Fruit fly (Drosophila melanogaster) whole organism, prepupa: ENCODE measurements around the gene fon.

Experiments used
- Blimp-1 ChIP-seq: fragments of 200-800 bp; sonication (Bioruptor generic); optimal IDR thresholded peaks from 3 replicates; lab custom pipeline; 2017; ENCODE audit warnings: missing biosample characterization, missing genetic modification characterization, mild to moderate bottlenecking, moderate library complexity, missing genetic modification reagents
- CG10631 ChIP-seq: fragments of 200-800 bp; sonication (Bioruptor generic); optimal IDR thresholded peaks from 2 replicates; lab custom pipeline; 2016; ENCODE audit warnings: missing biosample characterization, missing genetic modification characterization
- CG10669 ChIP-seq: fragments of 200-800 bp; sonication (Bioruptor generic); optimal IDR thresholded peaks from 3 replicates; lab custom pipeline; 2018; ENCODE audit warnings: missing biosample characterization, mild to moderate bottlenecking, missing genetic modification characterization, moderate library complexity
- CG11762 ChIP-seq: fragments of 200-800 bp; sonication (Bioruptor generic); optimal IDR thresholded peaks from 3 replicates; lab custom pipeline; 2016; ENCODE audit warnings: missing biosample characterization, missing genetic modification characterization; ENCODE audit not compliant: insufficient read depth
- CG11902 ChIP-seq: fragments of 200-800 bp; sonication (Bioruptor generic); optimal IDR thresholded peaks from 3 replicates; lab custom pipeline; 2016; ENCODE audit warnings: missing biosample characterization, missing genetic modification characterization
- CG15336 ChIP-seq: fragments of 200-800 bp; sonication (Bioruptor generic); IDR thresholded peaks from 2 replicates; pipeline ENCODE4 v1.3.6; 2022; ENCODE audit warnings: missing biosample characterization, missing genetic modification characterization
- CG1621 ChIP-seq: fragments of 200-800 bp; sonication (Bioruptor generic); optimal IDR thresholded peaks from 3 replicates; lab custom pipeline; 2018; ENCODE audit warnings: missing biosample characterization, mild to moderate bottlenecking, missing genetic modification characterization
- CG16779 ChIP-seq: fragments of 200-800 bp; sonication (Bioruptor generic); optimal IDR thresholded peaks from 3 replicates; lab custom pipeline; 2017; ENCODE audit warnings: missing biosample characterization, mild to moderate bottlenecking, missing genetic modification characterization
- CG3032 ChIP-seq: fragments of 200-800 bp; optimal IDR thresholded peaks from 2 replicates; lab custom pipeline; 2019; ENCODE audit warnings: missing biosample characterization, mild to moderate bottlenecking, missing genetic modification characterization, moderate library complexity
- CG31627 ChIP-seq: fragments of 200-800 bp; sonication (Bioruptor generic); optimal IDR thresholded peaks from 3 replicates; lab custom pipeline; 2016; ENCODE audit warnings: missing biosample characterization, missing genetic modification characterization
- CG32006 ChIP-seq: fragments of 200-800 bp; sonication (Bioruptor generic); optimal IDR thresholded peaks from 3 replicates; lab custom pipeline; 2017; ENCODE audit warnings: missing biosample characterization, mild to moderate bottlenecking, missing genetic modification characterization
- CG34406 ChIP-seq: fragments of 200-800 bp; sonication (Bioruptor generic); optimal IDR thresholded peaks from 3 replicates; lab custom pipeline; 2016; ENCODE audit warnings: missing biosample characterization, missing genetic modification characterization
- CG3919 ChIP-seq: fragments of 200-800 bp; sonication (Bioruptor generic); optimal IDR thresholded peaks from 3 replicates; lab custom pipeline; 2016; ENCODE audit warnings: missing biosample characterization, missing genetic modification characterization
- CG4318 ChIP-seq: fragments of 200-800 bp; sonication (Bioruptor generic); optimal IDR thresholded peaks from 3 replicates; lab custom pipeline; 2017; ENCODE audit warnings: missing biosample characterization, mild to moderate bottlenecking, missing genetic modification characterization
- CG6163 ChIP-seq: fragments of 200-800 bp; sonication (Bioruptor generic); IDR thresholded peaks from 3 replicates; pipeline ENCODE4 v1.3.6; 2022; ENCODE audit warnings: missing biosample characterization, missing genetic modification characterization
- CG6276 ChIP-seq: fragments of 200-800 bp; sonication (Bioruptor generic); optimal IDR thresholded peaks from 2 replicates; lab custom pipeline; 2017; ENCODE audit warnings: missing biosample characterization, mild to moderate bottlenecking, missing genetic modification characterization
- CG6792 ChIP-seq: fragments of 200-800 bp; sonication (Bioruptor generic); optimal IDR thresholded peaks from 3 replicates; lab custom pipeline; 2016; ENCODE audit warnings: missing biosample characterization, missing genetic modification characterization
- CG6808 ChIP-seq: fragments of 200-800 bp; sonication (Bioruptor generic); optimal IDR thresholded peaks from 3 replicates; lab custom pipeline; 2017; ENCODE audit warnings: missing biosample characterization, missing genetic modification characterization, mild to moderate bottlenecking, moderate library complexity, missing genetic modification reagents
- CG6854 ChIP-seq: fragments of 200-800 bp; sonication (Bioruptor generic); optimal IDR thresholded peaks from 2 replicates; lab custom pipeline; 2017; ENCODE audit warnings: missing biosample characterization, mild to moderate bottlenecking, missing genetic modification characterization
- CG8119 ChIP-seq: fragments of 200-800 bp; sonication (Bioruptor generic); IDR thresholded peaks from 3 replicates; pipeline ENCODE4 v1.3.6; 2022; ENCODE audit warnings: missing biosample characterization, missing genetic modification characterization
- CG8319 ChIP-seq: fragments of 200-800 bp; sonication (Bioruptor generic); optimal IDR thresholded peaks from 3 replicates; lab custom pipeline; 2016; ENCODE audit warnings: missing biosample characterization, missing genetic modification characterization
- CG9139 ChIP-seq: fragments of 200-800 bp; sonication (Bioruptor generic); optimal IDR thresholded peaks from 3 replicates; lab custom pipeline; 2017; ENCODE audit warnings: missing biosample characterization, mild to moderate bottlenecking, missing genetic modification characterization
- Eip78C ChIP-seq: fragments of 200-800 bp; sonication (Bioruptor generic); peaks from one replicate; lab custom pipeline; 2016; ENCODE audit warnings: missing biosample characterization, missing genetic modification characterization
- Eip93F ChIP-seq: fragments of 200-800 bp; sonication (Bioruptor generic); optimal IDR thresholded peaks from 2 replicates; lab custom pipeline; 2016; ENCODE audit warnings: missing biosample characterization, mild to moderate bottlenecking, missing genetic modification characterization
- Ets21C ChIP-seq: fragments of 200-800 bp; sonication (Bioruptor generic); optimal IDR thresholded peaks from 3 replicates; lab custom pipeline; 2016; ENCODE audit warnings: missing biosample characterization, missing genetic modification characterization
- Hr38 ChIP-seq: sonication (Bioruptor generic); optimal IDR thresholded peaks from 2 replicates; lab custom pipeline; 2016; ENCODE audit warnings: missing biosample characterization, missing genetic modification characterization
- Hr39 ChIP-seq: fragments of 200-800 bp; sonication (Bioruptor generic); optimal IDR thresholded peaks from 2 replicates; lab custom pipeline; 2016; ENCODE audit warnings: missing biosample characterization, missing genetic modification characterization
- Hr4 ChIP-seq: fragments of 200-800 bp; sonication (Bioruptor generic); optimal IDR thresholded peaks from 3 replicates; lab custom pipeline; 2016; ENCODE audit warnings: missing biosample characterization, missing genetic modification characterization
- Met ChIP-seq: fragments of 200-800 bp; sonication (Bioruptor generic); optimal IDR thresholded peaks from 3 replicates; lab custom pipeline; 2016; ENCODE audit warnings: missing biosample characterization, missing genetic modification characterization
- OdsH ChIP-seq: fragments of 200-800 bp; sonication (Bioruptor generic); optimal IDR thresholded peaks from 3 replicates; lab custom pipeline; 2016; ENCODE audit warnings: missing biosample characterization, missing genetic modification characterization
- Smox ChIP-seq: fragments of 200-800 bp; sonication (Bioruptor generic); optimal IDR thresholded peaks from 3 replicates; lab custom pipeline; 2016; ENCODE audit warnings: missing biosample characterization, missing genetic modification characterization
- Sox15 ChIP-seq: fragments of 200-800 bp; sonication (Bioruptor generic); optimal IDR thresholded peaks from 3 replicates; lab custom pipeline; 2016; ENCODE audit warnings: missing biosample characterization, missing genetic modification characterization
- acj6 ChIP-seq: fragments of 200-800 bp; sonication (Bioruptor generic); optimal IDR thresholded peaks from 3 replicates; lab custom pipeline; 2016; ENCODE audit warnings: missing biosample characterization, missing genetic modification characterization
- cyc ChIP-seq: fragments of 200-800 bp; sonication (Bioruptor generic); optimal IDR thresholded peaks from 3 replicates; lab custom pipeline; 2016; ENCODE audit warnings: missing biosample characterization, missing genetic modification characterization
- dac ChIP-seq: fragments of 200-800 bp; sonication (Bioruptor generic); optimal IDR thresholded peaks from 2 replicates; lab custom pipeline; 2017; ENCODE audit warnings: missing biosample characterization, mild to moderate bottlenecking, missing genetic modification characterization
- esn ChIP-seq: fragments of 200-800 bp; sonication (Bioruptor generic); optimal IDR thresholded peaks from 2 replicates; lab custom pipeline; 2016; ENCODE audit warnings: missing biosample characterization, mild to moderate bottlenecking, missing genetic modification characterization, moderate library complexity
- fd59A ChIP-seq: fragments of 200-800 bp; sonication (Bioruptor generic); optimal IDR thresholded peaks from 2 replicates; lab custom pipeline; 2017; ENCODE audit warnings: missing biosample characterization, mild to moderate bottlenecking, missing genetic modification characterization, missing genetic modification reagents
- fkh ChIP-seq: fragments of 200-800 bp; sonication (Bioruptor generic); optimal IDR thresholded peaks from 3 replicates; lab custom pipeline; 2017; ENCODE audit warnings: missing biosample characterization, mild to moderate bottlenecking, missing genetic modification characterization, moderate library complexity
- lz ChIP-seq: fragments of 200-800 bp; sonication (Bioruptor generic); optimal IDR thresholded peaks from 3 replicates; lab custom pipeline; 2016; ENCODE audit warnings: missing biosample characterization, missing genetic modification characterization
- pdm3 ChIP-seq: fragments of 200-800 bp; sonication (Bioruptor generic); optimal IDR thresholded peaks from 3 replicates; lab custom pipeline; 2016; ENCODE audit warnings: missing biosample characterization, missing genetic modification characterization
- salr ChIP-seq, 2 experiments: fragments of 200-800 bp; sonication (Bioruptor generic); optimal IDR thresholded peaks; 3 replicates each; lab custom pipeline; 2016 to 2018; ENCODE audit warnings: missing biosample characterization in 2 of 2, missing genetic modification characterization in 2 of 2, mild to moderate bottlenecking in 1 of 2
- ss ChIP-seq, 2 experiments: fragments of 200-800 bp; sonication (Bioruptor generic); optimal IDR thresholded peaks; 2 replicates in 1 of 2; 3 replicates in 1 of 2; lab custom pipeline; 2017 to 2018; ENCODE audit warnings: mild to moderate bottlenecking in 2 of 2, missing biosample characterization in 2 of 2, missing genetic modification characterization in 2 of 2, moderate library complexity in 1 of 2
- svp ChIP-seq: fragments of 200-800 bp; sonication (Bioruptor generic); peaks from one replicate; lab custom pipeline; 2016; ENCODE audit warnings: missing biosample characterization, missing genetic modification characterization
- topi ChIP-seq: fragments of 200-800 bp; sonication (Bioruptor generic); optimal IDR thresholded peaks from 3 replicates; lab custom pipeline; 2016; ENCODE audit warnings: missing biosample characterization, missing genetic modification characterization
- vri ChIP-seq: fragments of 200-800 bp; sonication (Bioruptor generic); optimal IDR thresholded peaks from 3 replicates; lab custom pipeline; 2016; ENCODE audit warnings: missing biosample characterization, mild to moderate bottlenecking, missing genetic modification characterization

fon gene

DNA sequence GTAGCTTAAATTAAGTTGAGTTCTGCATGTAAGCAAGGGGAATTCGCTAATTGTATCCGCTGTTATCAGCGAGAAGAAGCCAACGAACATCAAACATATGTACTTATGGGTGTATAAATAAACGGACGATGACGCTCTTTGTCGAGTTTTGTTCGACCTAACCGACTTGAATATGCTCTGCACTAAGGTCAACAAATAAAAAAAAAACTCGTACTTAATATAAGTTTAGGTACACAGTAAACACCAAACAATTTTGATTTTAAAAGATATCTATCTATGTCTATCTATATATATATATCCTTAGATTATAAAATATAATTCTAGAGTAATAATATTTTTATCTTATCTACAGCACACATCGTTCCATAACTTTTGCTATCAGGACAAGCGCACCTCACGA lies 21.4 kb downstream of the fon start (continued):
- TF ChIP-seq cyc (GFP tag; lab: Kevin White, UChicago): peak; percentile 51
- no peak for TF ChIP-seq CG8319
- peak; percentile 55 for TF ChIP-seq topi (GFP tag; lab: Kevin White, UChicago)
- peak; percentile 20 for TF ChIP-seq CG1621 (tag; lab: Kevin White, UChicago)
- TF ChIP-seq CG31627: peak; percentile 38
- peak; percentile 57 for TF ChIP-seq CG10669 (GFP tag; lab: Kevin White, UChicago)
- no peak for TF ChIP-seq Hr38 (GFP tag; lab: Kevin White, UChicago)
- TF ChIP-seq svp (GFP tag; lab: Kevin White, UChicago): peak; percentile 89
- TF ChIP-seq dac (GFP tag; lab: Kevin White, UChicago): no peak
- TF ChIP-seq CG3919 (GFP tag; lab: Kevin White, UChicago): peak; percentile 65
- peak; percentile 67 for TF ChIP-seq CG10631 (GFP tag; lab: Kevin White, UChicago)
- TF ChIP-seq CG6276: peak; percentile 27
- peak; percentile 31 for TF ChIP-seq CG4318 (GFP tag; lab: Kevin White, UChicago)
- no peak for TF ChIP-seq Eip93F
- peak; percentile 69 for TF ChIP-seq CG34406 (GFP tag; lab: Kevin White, UChicago)
- peak; percentile 40 for TF ChIP-seq pdm3
- peak; percentile 54 for TF ChIP-seq fkh (GFP tag; lab: Kevin White, UChicago)
- TF ChIP-seq Sox15 (GFP tag; lab: Kevin White, UChicago): peak; percentile 41

DNA sequence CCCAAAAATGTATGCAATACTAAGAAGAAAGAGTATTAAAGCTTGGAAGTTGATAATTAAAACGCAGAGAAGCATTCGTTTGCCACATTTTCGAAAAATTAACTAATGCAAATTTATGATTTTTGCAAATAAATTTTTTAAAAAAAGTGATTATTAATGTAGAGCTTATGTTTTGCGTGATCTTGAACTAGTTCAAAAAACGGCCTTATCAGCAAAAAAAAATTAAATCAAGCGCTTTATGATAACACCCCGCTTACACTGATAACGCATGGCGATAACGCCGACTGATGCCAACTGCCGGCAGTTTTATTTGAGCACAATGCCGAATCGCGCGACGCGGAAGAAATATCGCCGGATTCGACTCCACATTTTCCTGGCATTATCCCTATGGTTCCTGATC lies 21.9 kb downstream of the fon start, which contains the start of gene CG13086:
TSS of gene CG13086 (plus strand) at position 301 of the 400 bp plus-strand sequence.
- no peak for TF ChIP-seq CG6854 (GFP tag; lab: Kevin White, UChicago)
- no peak for TF ChIP-seq CG31627
- no peak for TF ChIP-seq vri
- TF ChIP-seq fd59A (GFP tag; lab: Kevin White, UChicago): no peak
- no peak for TF ChIP-seq CG32006
- TF ChIP-seq lz (GFP tag; lab: Kevin White, UChicago): no peak
- no peak for TF ChIP-seq Blimp-1
- no peak for TF ChIP-seq cyc (GFP tag; lab: Kevin White, UChicago)
- TF ChIP-seq svp (GFP tag; lab: Kevin White, UChicago): no peak
- no peak for TF ChIP-seq CG6276
- no peak for TF ChIP-seq salr (GFP tag; optimal IDR thresholded peaks at IDR 0.05; lab: Kevin White, UChicago)
- no peak for TF ChIP-seq ss (GFP tag; optimal IDR thresholded peaks at IDR 0.05; lab: Kevin White, UChicago)
- TF ChIP-seq, all 60 proteins: peak for 0

DNA sequence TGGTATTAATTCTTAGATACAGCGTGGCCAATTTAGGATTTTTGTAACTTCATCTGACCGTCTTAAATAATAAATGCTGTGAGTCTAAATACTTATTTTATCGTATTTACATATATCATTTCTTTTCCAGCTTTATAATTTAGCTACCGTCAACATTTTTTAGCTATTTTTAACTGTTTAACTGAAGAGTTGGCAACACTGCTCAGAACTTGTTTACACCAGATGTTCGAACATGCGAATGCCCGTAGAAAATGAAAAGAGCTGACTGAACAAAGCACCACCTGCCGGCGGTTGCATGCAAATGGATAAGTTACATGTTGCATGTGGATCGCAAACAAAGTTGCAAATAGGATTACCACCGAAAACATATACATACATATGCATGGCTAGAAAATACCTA lies 22.5 kb downstream of the fon start:
- TF ChIP-seq CG1621 (tag; lab: Kevin White, UChicago) (peak; percentile 22), Eip93F (no peak), CG15336 (GFP tag; lab: Robert Waterston, UW) (no peak), CG6276 (no peak), Hr39 (no peak), CG11902 (no peak), Hr4 (GFP tag; lab: Kevin White, UChicago) (peak; percentile 11), OdsH (GFP tag; lab: Kevin White, UChicago) (no peak), CG16779 (tag; lab: Kevin White, UChicago) (no peak), CG8119 (GFP tag; lab: Robert Waterston, UW) (no peak), Smox (GFP tag; lab: Kevin White, UChicago) (peak; percentile 22), CG6808 (GFP tag; lab: Kevin White, UChicago) (peak; percentile 8), lz (GFP tag; lab: Kevin White, UChicago) (no peak), Sox15 (GFP tag; lab: Kevin White, UChicago) (no peak), fd59A (GFP tag; lab: Kevin White, UChicago) (no peak), CG3032 (tag; lab: Kevin White, UChicago) (no peak), CG6792 (GFP tag; lab: Kevin White, UChicago) (no peak), Ets21C (no peak), CG34406 (GFP tag; lab: Kevin White, UChicago) (no peak), cyc (GFP tag; lab: Kevin White, UChicago) (no peak), svp (GFP tag; lab: Kevin White, UChicago) (peak; percentile 70), Hr38 (GFP tag; lab: Kevin White, UChicago) (no peak), fkh (GFP tag; lab: Kevin White, UChicago) (peak; percentile 60), Met (GFP tag; lab: Kevin White, UChicago) (peak; percentile 29), dac (GFP tag; lab: Kevin White, UChicago) (no peak), CG31627 (peak; percentile 14), esn (peak; percentile 31), pdm3 (no peak), CG6163 (GFP tag; lab: Robert Waterston, UW) (0 out of 3 replicates have a peak, but pooled peaks have one; percentile 6), vri (no peak), Eip78C (GFP tag; lab: Kevin White, UChicago) (peak; percentile 70), CG8319 (no peak), CG11762 (GFP tag; lab: Kevin White, UChicago) (no peak), CG9139 (GFP tag; lab: Kevin White, UChicago) (no peak), acj6 (GFP tag; lab: Kevin White, UChicago) (no peak), CG10631 (GFP tag; lab: Kevin White, UChicago) (peak; percentile 11)
